Worm (Caenorhabditis elegans): ENCODE measurements around the gene mrps-18C.

mrps-18C gene

DNA sequence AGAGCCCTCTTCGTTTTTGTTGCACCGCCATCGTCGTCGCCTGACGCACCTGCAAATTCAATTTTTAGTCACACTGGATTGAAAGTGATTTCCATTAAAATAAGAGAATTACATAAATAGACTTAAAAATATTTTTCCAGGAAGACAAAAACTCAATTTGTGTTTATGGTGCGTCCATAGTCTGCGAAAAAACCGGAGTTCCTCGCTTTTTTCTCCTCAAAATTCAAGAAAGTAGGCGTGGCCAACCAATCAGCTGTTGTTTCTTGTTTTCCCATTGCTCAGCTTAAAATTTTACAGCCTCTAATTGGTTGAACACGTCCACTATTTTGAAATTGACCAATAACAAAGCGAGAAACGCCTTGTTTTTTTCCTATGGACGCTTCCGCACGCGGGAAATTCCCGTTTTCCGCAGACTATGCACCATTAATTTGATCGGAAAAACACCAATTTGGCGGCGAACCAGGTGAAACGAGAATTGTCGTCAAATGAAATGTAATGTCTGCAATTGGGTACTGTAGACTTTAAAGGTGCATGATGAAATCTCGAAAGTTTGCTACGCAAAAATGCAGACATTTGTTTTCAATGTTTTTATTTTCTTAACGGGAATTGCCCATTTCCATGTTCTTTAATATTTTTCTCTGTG, 49.2 kb downstream of the mrps-18C start, which contains the start of gene C27F2.7:
Gene C27F2.7 (minus strand): TSS at position 51 of the 643 bp plus-strand sequence.
- TF ChIP-seq nfya-1 (tag; optimal IDR thresholded peaks at IDR 0.05) (peak; percentile 24), ceh-31 (tag; optimal IDR thresholded peaks at IDR 0.05) (no peak), ceh-14 (tag; optimal IDR thresholded peaks at IDR 0.05) (no peak), unc-42 (tag; optimal IDR thresholded peaks at IDR 0.05) (no peak), nhr-11 (tag; optimal IDR thresholded peaks at IDR 0.05) (no peak)
